Fruit fly (Drosophila melanogaster): ENCODE data around the gene skd.

skd gene

DNA sequence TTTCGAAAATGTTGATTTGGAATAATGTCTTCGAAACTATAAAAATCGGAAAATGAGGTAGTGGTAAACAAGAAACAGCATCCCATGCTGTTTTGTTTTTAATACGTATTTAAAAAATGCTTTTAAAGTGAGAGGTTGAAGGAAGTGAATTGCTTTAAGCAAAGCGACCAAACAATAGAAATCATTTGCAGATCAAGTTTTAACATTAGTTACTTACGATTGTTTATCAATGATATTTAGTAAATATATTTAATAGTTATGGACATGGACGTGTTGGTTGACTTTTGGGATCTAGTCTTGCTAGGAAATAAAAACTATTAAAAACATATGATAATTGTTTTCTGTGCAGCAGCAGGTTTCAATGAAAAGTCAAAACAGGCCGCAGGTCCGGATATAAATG is 29.1 kb upstream of the skd start (continued):
- TF ChIP-seq seq (GFP tag; IDR thresholded peaks at IDR 0.05) (no peak), Xrp1 (GFP tag; IDR thresholded peaks at IDR 0.05) (peak; percentile 6; the same call in 1 of the 2 replicates), Dip2 (GFP tag; IDR thresholded peaks at IDR 0.05) (no peak), Xbp1 (GFP tag; optimal IDR thresholded peaks at IDR 0.05) (peak; percentile 3), TFAM (GFP tag; optimal IDR thresholded peaks at IDR 0.05) (no peak), CG18764 (GFP tag; optimal IDR thresholded peaks at IDR 0.05) (no peak), sug (tag; optimal IDR thresholded peaks at IDR 0.05) (no peak), Aef1 (GFP tag; IDR thresholded peaks at IDR 0.05) (no peak), dan (GFP tag; IDR thresholded peaks at IDR 0.05) (no peak), CG8924 (tag; optimal IDR thresholded peaks at IDR 0.05) (peak; percentile 45), CG16863 (GFP tag; optimal IDR thresholded peaks at IDR 0.05) (no peak), bigmax (GFP tag; optimal IDR thresholded peaks at IDR 0.05) (no peak), CG17361 (GFP tag; IDR thresholded peaks at IDR 0.05) (peak; percentile 55; the same call in 1 of the 3 replicates), CG1024 (GFP tag; IDR thresholded peaks at IDR 0.05) (no peak), inv (GFP tag; IDR thresholded peaks at IDR 0.05; ENCODE audit: partially characterized antibody) (no peak), CG7987 (GFP tag; optimal IDR thresholded peaks at IDR 0.05) (no peak), odd (GFP tag; optimal IDR thresholded peaks at IDR 0.05) (no peak), az2 (GFP tag; optimal IDR thresholded peaks at IDR 0.05) (peak; percentile 11), gcm2 (GFP tag; optimal IDR thresholded peaks at IDR 0.05) (no peak), HLH4C (GFP tag; IDR thresholded peaks at IDR 0.05; ENCODE audit: partially characterized antibody) (no peak), fd96Cb (tag; optimal IDR thresholded peaks at IDR 0.05) (peak; percentile 43), ap (GFP tag; IDR thresholded peaks at IDR 0.05) (no peak), Elba2 (GFP tag; optimal IDR thresholded peaks at IDR 0.05) (no peak), sens (GFP tag) (peak; percentile 90), tup (GFP tag; optimal IDR thresholded peaks at IDR 0.05) (no peak), CG14667 (GFP tag; IDR thresholded peaks at IDR 0.05) (no peak), zf30C (GFP tag; optimal IDR thresholded peaks at IDR 0.05) (no peak), GATAe (GFP tag; conservative IDR thresholded peaks at IDR 0.05) (no peak), pzg (GFP tag; optimal IDR thresholded peaks at IDR 0.05) (no peak), CG2678 (tag; optimal IDR thresholded peaks at IDR 0.05) (peak; percentile 39), CG2889 (GFP tag; IDR thresholded peaks at IDR 0.05) (no peak), Neu2 (GFP tag; optimal IDR thresholded peaks at IDR 0.05; ENCODE audit: borderline replicate concordance) (no peak), CoRest (tag; optimal IDR thresholded peaks at IDR 0.05) (peak; percentile 55), CG13287 (GFP tag; IDR thresholded peaks at IDR 0.05; ENCODE audit: partially characterized antibody) (no peak), CG3163 (GFP tag; optimal IDR thresholded peaks at IDR 0.05) (no peak), CG10979 (tag; optimal IDR thresholded peaks at IDR 0.05) (peak; percentile 13), CG2712 (tag; optimal IDR thresholded peaks at IDR 0.05) (peak; percentile 23), CG10267 (tag; optimal IDR thresholded peaks at IDR 0.05) (peak; percentile 8), tin (GFP tag; optimal IDR thresholded peaks at IDR 0.05) (no peak), ewg (GFP tag; optimal IDR thresholded peaks at IDR 0.05) (peak; percentile 28), Oli (tag; optimal IDR thresholded peaks at IDR 0.05) (peak; percentile 57), nerfin-2 (GFP tag; IDR thresholded peaks at IDR 0.05; ENCODE audit: partially characterized antibody) (no peak), Ssrp (tag; optimal IDR thresholded peaks at IDR 0.05) (peak; percentile 6), CG12659 (GFP tag; optimal IDR thresholded peaks at IDR 0.05) (no peak), CG34422 (GFP tag; IDR thresholded peaks at IDR 0.05) (no peak), Sry-δ (GFP tag; optimal IDR thresholded peaks at IDR 0.05) (no peak), CG18011 (GFP tag; optimal IDR thresholded peaks at IDR 0.05) (no peak), CG9932 (GFP tag; IDR thresholded peaks at IDR 0.05) (no peak), ab (GFP tag; optimal IDR thresholded peaks at IDR 0.05) (no peak), CG15073 (GFP tag; optimal IDR thresholded peaks at IDR 0.05) (no peak), Opbp (GFP tag; IDR thresholded peaks at IDR 0.05; ENCODE audit: partially characterized antibody) (no peak)
